Worm (Caenorhabditis elegans) whole organism, L4 larva: ENCODE measurements around the gene rsa-2.

Experiments
- T20F7.1 ChIP-seq: fragments of 200-800 bp; sonication (Bioruptor generic); optimal IDR thresholded peaks from 2 replicates; lab custom pipeline; 2018; ENCODE audit warnings: mild to moderate bottlenecking, missing genetic modification characterization, missing compliant biosample characterization
- ceh-28 ChIP-seq: fragments of 150-350 bp; optimal IDR thresholded peaks from 2 replicates; lab custom pipeline; 2014; ENCODE audit warnings: missing biosample characterization, missing genetic modification reagents, missing genetic modification characterization
- ces-1 ChIP-seq: fragments of 150-350 bp; sonication (generic microtip); optimal IDR thresholded peaks from 4 replicates; lab custom pipeline; 2014; ENCODE audit warnings: missing biosample characterization, missing genetic modification reagents, missing genetic modification characterization
- dve-1 ChIP-seq: sonication (generic microtip); optimal IDR thresholded peaks from 2 replicates; lab custom pipeline; 2017; ENCODE audit warnings: antibody characterized with exemption, mild to moderate bottlenecking, missing genetic modification characterization, missing compliant biosample characterization; ENCODE audit not compliant: insufficient read depth
- egl-27 ChIP-seq: sonication (generic microtip); optimal IDR thresholded peaks from 3 replicates; lab custom pipeline; 2017; ENCODE audit warnings: missing biosample characterization, missing genetic modification reagents, missing genetic modification characterization
- fkh-10 ChIP-seq: fragments of 150-350 bp; optimal IDR thresholded peaks from 2 replicates; lab custom pipeline; 2014; ENCODE audit warnings: missing biosample characterization, missing genetic modification reagents, missing genetic modification characterization
- mep-1 ChIP-seq: fragments of 150-350 bp; sonication (generic microtip); optimal IDR thresholded peaks from 3 replicates; lab custom pipeline; 2014; ENCODE audit warnings: missing biosample characterization, missing genetic modification characterization
- nhr-10 ChIP-seq: fragments of 150-350 bp; optimal IDR thresholded peaks from 2 replicates; lab custom pipeline; 2014; ENCODE audit warnings: missing biosample characterization, missing genetic modification characterization
- nhr-111 ChIP-seq: fragments of 200-800 bp; sonication (Bioruptor generic); optimal IDR thresholded peaks from 2 replicates; lab custom pipeline; 2018; ENCODE audit warnings: mild to moderate bottlenecking, missing genetic modification characterization, missing compliant biosample characterization
- nhr-237 ChIP-seq: sonication (generic microtip); optimal IDR thresholded peaks from 2 replicates; lab custom pipeline; 2017; ENCODE audit warnings: missing biosample characterization, missing genetic modification characterization
- pqm-1 ChIP-seq: sonication (generic microtip); optimal IDR thresholded peaks from 2 replicates; lab custom pipeline; 2017; ENCODE audit warnings: missing biosample characterization, missing genetic modification characterization
- unc-39 ChIP-seq: sonication (generic microtip); optimal IDR thresholded peaks from 2 replicates; lab custom pipeline; 2017; ENCODE audit warnings: missing biosample characterization, missing genetic modification characterization
- unc-62 ChIP-seq, 3 experiments: fragments of 150-350 bp in 1 of 3; sonication (generic microtip); optimal IDR thresholded peaks in 2 of 3; peaks in 1 of 3; 1 replicate in 1 of 3; 2 replicates in 2 of 3; lab custom pipeline; 2014 to 2017; ENCODE audit warnings: missing biosample characterization in 3 of 3, missing genetic modification characterization in 3 of 3, missing genetic modification reagents in 3 of 3, missing genotype in 1 of 3

- no peak for TF ChIP-seq ces-1
- TF ChIP-seq nhr-237 (tag; lab: Kevin White, UChicago): no peak
- TF ChIP-seq nhr-10: no peak
- TF ChIP-seq dve-1 (tag; lab: Kevin White, UChicago): no peak
- no peak for TF ChIP-seq unc-39 (tag; lab: Kevin White, UChicago)
- no peak for TF ChIP-seq mep-1 (tag; lab: Kevin White, UChicago)
- no peak for TF ChIP-seq unc-62 (GFP tag; optimal IDR thresholded peaks at IDR 0.05 in 1 of 2; lab: Kevin White, UChicago)
- TF ChIP-seq unc-62 (tag; optimal IDR thresholded peaks at IDR 0.05; lab: Kevin White, UChicago): no peak
- no peak for TF ChIP-seq T20F7.1
- no peak for TF ChIP-seq egl-27 (tag; lab: Kevin White, UChicago)
- TF ChIP-seq fkh-10 (GFP tag; lab: Kevin White, UChicago): no peak
- no peak for TF ChIP-seq nhr-111 (GFP tag; lab: Kevin White, UChicago)
- TF ChIP-seq pqm-1 (tag; lab: Kevin White, UChicago): no peak
- peak; percentile 92 for TF ChIP-seq ceh-28
Measured at ce11 chrIII:11069265-11069664, 6.0 kb downstream of the rsa-2 start.
